Worm (Caenorhabditis elegans): ENCODE results near the gene C38D9.2.

- TF ChIP-seq rcor-1 (GFP tag; IDR thresholded peaks at IDR 0.05) (no peak), snpc-1.1 (tag; optimal IDR thresholded peaks at IDR 0.05; ENCODE audit: insufficient read depth) (no peak), snpc-4 (GFP tag; optimal IDR thresholded peaks at IDR 0.05) (no peak), snpc-4 (tag; optimal IDR thresholded peaks at IDR 0.05) (no peak), Y53G8AR.9 (GFP tag; conservative IDR thresholded peaks at IDR 0.05) (no peak), ztf-25 (GFP tag; IDR thresholded peaks at IDR 0.05) (no peak), dpl-1 (GFP tag; optimal IDR thresholded peaks at IDR 0.05) (no peak), snpc-3.4 (tag; optimal IDR thresholded peaks at IDR 0.05) (no peak), nfya-1 (tag; optimal IDR thresholded peaks at IDR 0.05; ENCODE audit: borderline replicate concordance, insufficient read depth) (no peak)
Observed at ce11 chrV:17533200-17533599, 33.8 kb upstream of the C38D9.2 start.

Measured in whole organism, young adult.